Worm (Caenorhabditis elegans): Measurements from ENCODE around the gene W01C8.5.

W01C8.5 gene

DNA sequence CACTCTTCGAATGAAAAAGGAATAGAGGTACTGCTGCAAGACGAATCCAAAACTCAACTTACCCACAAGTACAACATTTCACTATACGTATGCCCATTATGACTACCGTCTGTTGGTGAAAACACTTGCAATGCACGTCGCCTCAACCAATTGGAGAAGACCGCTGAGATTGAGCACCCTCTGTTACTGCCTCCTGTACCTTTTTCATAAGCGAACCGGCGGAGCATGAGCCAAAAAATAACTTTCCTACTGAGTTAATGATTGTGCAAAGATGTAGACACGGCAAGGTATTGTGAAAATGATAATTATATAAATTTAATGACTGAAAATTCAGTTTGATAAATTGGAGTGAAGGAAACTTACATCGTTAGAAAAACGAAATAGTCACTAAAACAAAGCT, 8.0 kb downstream of the W01C8.5 start:
- TF ChIP-seq ceh-39 (tag; optimal IDR thresholded peaks at IDR 0.05) (no peak), bed-3 (GFP tag; optimal IDR thresholded peaks at IDR 0.05) (no peak), ces-1 (GFP tag; optimal IDR thresholded peaks at IDR 0.05) (no peak), pha-4 (tag; optimal IDR thresholded peaks at IDR 0.05) (no peak), ztf-11 (tag; optimal IDR thresholded peaks at IDR 0.05) (no peak), flh-1 (GFP tag; optimal IDR thresholded peaks at IDR 0.05) (no peak), unc-120 (tag; optimal IDR thresholded peaks at IDR 0.05; ENCODE audit: poor library complexity, severe bottlenecking) (no peak), unc-62 (GFP tag; optimal IDR thresholded peaks at IDR 0.05) (no peak), lin-13 (tag; optimal IDR thresholded peaks at IDR 0.05) (no peak)

DNA sequence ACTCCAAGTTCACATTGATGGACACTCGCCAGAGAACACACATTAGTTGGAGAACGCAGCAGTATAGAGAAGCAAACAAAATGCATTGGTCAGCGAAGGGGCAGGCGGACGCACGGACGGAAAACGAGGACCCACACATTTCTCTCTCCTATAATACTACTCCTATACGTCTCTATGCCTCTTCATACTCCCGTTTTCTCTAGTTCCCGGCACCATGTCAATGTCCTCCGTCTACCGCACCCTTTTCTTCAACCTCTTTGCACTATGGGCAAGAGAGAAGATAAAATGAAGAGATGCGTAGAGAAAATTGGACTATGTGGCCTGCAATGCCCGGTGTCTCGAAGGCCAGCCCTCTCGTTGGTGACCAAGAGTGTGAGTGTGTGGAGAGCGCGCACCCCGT, 11.0 kb downstream of the W01C8.5 start, which contains the start of gene set-20:
Gene set-20, minus strand, starts transcription at position 94 of the 400 bp plus-strand sequence.
- TF ChIP-seq nhr-237 (tag; optimal IDR thresholded peaks at IDR 0.05) (no peak), sem-2 (GFP tag; optimal IDR thresholded peaks at IDR 0.05) (no peak), elt-1 (tag; optimal IDR thresholded peaks at IDR 0.05; ENCODE audit: borderline replicate concordance, insufficient read depth) (no peak), bed-3 (GFP tag; optimal IDR thresholded peaks at IDR 0.05) (no peak), M03D4.4 (tag; optimal IDR thresholded peaks at IDR 0.05) (peak; percentile 58), cnd-1 (tag; optimal IDR thresholded peaks at IDR 0.05) (peak; percentile 27), zip-8 (tag; optimal IDR thresholded peaks at IDR 0.05) (no peak), mab-5 (tag; optimal IDR thresholded peaks at IDR 0.05) (no peak), unc-39 (tag; optimal IDR thresholded peaks at IDR 0.05) (no peak), nhr-76 (tag; optimal IDR thresholded peaks at IDR 0.05) (no peak), snpc-4 (tag; optimal IDR thresholded peaks at IDR 0.05) (no peak), elt-3 (tag; optimal IDR thresholded peaks at IDR 0.05) (no peak), nhr-12 (tag; optimal IDR thresholded peaks at IDR 0.05) (no peak), sptf-1 (tag; optimal IDR thresholded peaks at IDR 0.05) (peak; percentile 59), mep-1 (tag; optimal IDR thresholded peaks at IDR 0.05) (peak; percentile 75), ceh-83 (GFP tag; optimal IDR thresholded peaks at IDR 0.05) (peak; percentile 28), unc-62 (GFP tag; optimal IDR thresholded peaks at IDR 0.05) (peak; percentile 83), ceh-39 (tag; optimal IDR thresholded peaks at IDR 0.05) (no peak), ztf-11 (tag; optimal IDR thresholded peaks at IDR 0.05) (peak; percentile 45), blmp-1 (tag; optimal IDR thresholded peaks at IDR 0.05) (no peak), ceh-43 (GFP tag; optimal IDR thresholded peaks at IDR 0.05) (no peak), nhr-2 (tag; optimal IDR thresholded peaks at IDR 0.05) (peak; percentile 94), tbx-8 (GFP tag; optimal IDR thresholded peaks at IDR 0.05) (no peak), lin-13 (tag; optimal IDR thresholded peaks at IDR 0.05) (no peak), hlh-1 (tag; optimal IDR thresholded peaks at IDR 0.05) (peak; percentile 39), unc-120 (tag; optimal IDR thresholded peaks at IDR 0.05; ENCODE audit: poor library complexity, severe bottlenecking) (peak; percentile 68), pha-4 (tag; optimal IDR thresholded peaks at IDR 0.05) (peak; percentile 17), mls-2 (tag; optimal IDR thresholded peaks at IDR 0.05) (peak; percentile 63), ces-1 (GFP tag; optimal IDR thresholded peaks at IDR 0.05) (peak; percentile 85), nhr-28 (tag; optimal IDR thresholded peaks at IDR 0.05) (no peak), lin-32 (GFP tag; optimal IDR thresholded peaks at IDR 0.05) (no peak), lsy-2 (tag; optimal IDR thresholded peaks at IDR 0.05) (peak; percentile 23), ham-2 (GFP tag; optimal IDR thresholded peaks at IDR 0.05) (peak; percentile 54), flh-1 (GFP tag; optimal IDR thresholded peaks at IDR 0.05) (no peak), drap-1 (GFP tag; optimal IDR thresholded peaks at IDR 0.05) (peak; percentile 69)

DNA sequence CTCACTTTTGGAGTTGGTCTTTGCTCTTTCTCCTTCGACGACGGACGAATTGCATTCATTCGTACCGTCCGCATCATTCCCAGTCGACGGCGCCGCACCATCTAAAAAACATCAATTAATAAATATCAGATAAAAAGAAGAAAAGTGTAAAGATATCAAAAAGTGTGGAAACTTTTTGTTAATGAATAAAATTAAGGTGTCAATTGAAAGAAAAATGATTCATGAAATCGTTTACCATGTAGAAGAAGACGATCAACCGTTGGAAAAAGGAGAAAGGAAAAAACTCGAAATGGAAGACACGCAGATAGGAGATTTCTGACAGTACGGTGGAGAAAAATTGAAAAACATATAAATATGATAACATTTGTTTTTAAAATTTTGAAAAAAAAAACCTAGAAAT, 17.0 kb downstream of the W01C8.5 start, which contains the start of gene set-19:
Gene set-19, minus strand, starts transcription at position 101 of the 400 bp plus-strand sequence.
- TF ChIP-seq nhr-237 (tag; optimal IDR thresholded peaks at IDR 0.05) (no peak), mab-5 (tag; optimal IDR thresholded peaks at IDR 0.05) (no peak), zip-8 (tag; optimal IDR thresholded peaks at IDR 0.05) (no peak), lin-13 (tag; optimal IDR thresholded peaks at IDR 0.05) (no peak), ham-2 (GFP tag; optimal IDR thresholded peaks at IDR 0.05) (no peak), blmp-1 (tag; optimal IDR thresholded peaks at IDR 0.05) (no peak), M03D4.4 (tag; optimal IDR thresholded peaks at IDR 0.05) (no peak)

DNA sequence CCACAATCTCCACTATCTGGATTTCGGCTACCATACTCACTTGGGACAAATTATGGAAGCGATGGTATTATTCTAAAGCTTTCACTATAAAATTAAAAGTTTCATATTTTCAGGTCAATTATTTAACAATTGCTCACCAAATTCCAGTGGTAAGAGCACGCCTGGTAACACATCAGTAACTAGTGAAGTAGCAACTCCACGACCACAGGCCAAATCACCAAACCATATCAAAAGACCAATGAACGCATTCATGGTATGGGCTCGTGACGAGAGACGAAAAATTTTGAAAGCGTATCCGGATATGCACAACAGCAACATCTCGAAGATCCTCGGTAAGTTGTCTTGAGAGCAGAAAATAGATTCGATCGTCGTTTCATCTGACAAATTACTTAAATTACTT, 24.5 kb downstream of the W01C8.5 start:
- no peak for TF ChIP-seq nhr-28 (tag; optimal IDR thresholded peaks at IDR 0.05)
- TF ChIP-seq mls-2 (tag; optimal IDR thresholded peaks at IDR 0.05) = no peak
- no peak for TF ChIP-seq nhr-237 (tag; optimal IDR thresholded peaks at IDR 0.05)
- no peak for TF ChIP-seq pha-4 (tag; optimal IDR thresholded peaks at IDR 0.05)
- TF ChIP-seq elt-3 (tag; optimal IDR thresholded peaks at IDR 0.05) = no peak

All from whole organism, mixed stage, embryonic.